Worm (Caenorhabditis elegans) whole organism, L1 larva: ENCODE results near the gene srw-36.

Experiments
- aha-1 ChIP-seq: fragments of 150-350 bp; optimal IDR thresholded peaks from 2 replicates; lab custom pipeline; 2014; ENCODE audit warnings: missing biosample characterization, missing genetic modification characterization
- efl-1 ChIP-seq, 4 experiments: fragments of 150-350 bp; optimal IDR thresholded peaks in 3 of 4; peaks in 1 of 4; 1 replicate in 1 of 4; 2 replicates in 3 of 4; lab custom pipeline; 2014; ENCODE audit warnings: missing biosample characterization in 2 of 4, missing genetic modification characterization in 2 of 4, missing genetic modification reagents in 2 of 4
- elt-2 ChIP-seq: sonication (generic microtip); optimal IDR thresholded peaks from 2 replicates; lab custom pipeline; 2016; ENCODE audit warnings: missing genetic modification characterization, mild to moderate bottlenecking, inconsistent platforms, missing compliant biosample characterization, missing genetic modification reagents
- fos-1 ChIP-seq: fragments of 150-350 bp; optimal IDR thresholded peaks from 2 replicates; lab custom pipeline; 2014; ENCODE audit warnings: missing biosample characterization, missing genetic modification characterization
- irx-1 ChIP-seq: sonication (generic microtip); optimal IDR thresholded peaks from 2 replicates; lab custom pipeline; 2016; ENCODE audit warnings: missing genetic modification characterization, missing compliant biosample characterization
- nhr-19 ChIP-seq: fragments of 200-800 bp; sonication (Bioruptor generic); conservative IDR thresholded peaks from 2 replicates; pipeline ENCODE4 v1.3.6; 2022; ENCODE audit warnings: missing genetic modification characterization, missing compliant biosample characterization
- nhr-237 ChIP-seq: fragments of 150-350 bp; optimal IDR thresholded peaks from 2 replicates; lab custom pipeline; 2014; ENCODE audit warnings: missing biosample characterization, missing genetic modification characterization
- nhr-76 ChIP-seq: sonication (generic microtip); optimal IDR thresholded peaks from 2 replicates; lab custom pipeline; 2017; ENCODE audit warnings: missing biosample characterization, missing genetic modification characterization
- sptf-1 ChIP-seq: fragments of 150-350 bp; optimal IDR thresholded peaks from 2 replicates; lab custom pipeline; 2014; ENCODE audit warnings: missing biosample characterization, missing genetic modification characterization
- zag-1 ChIP-seq: fragments of 150-350 bp; optimal IDR thresholded peaks from 2 replicates; lab custom pipeline; 2014; ENCODE audit warnings: missing biosample characterization, missing genetic modification characterization

DNA sequence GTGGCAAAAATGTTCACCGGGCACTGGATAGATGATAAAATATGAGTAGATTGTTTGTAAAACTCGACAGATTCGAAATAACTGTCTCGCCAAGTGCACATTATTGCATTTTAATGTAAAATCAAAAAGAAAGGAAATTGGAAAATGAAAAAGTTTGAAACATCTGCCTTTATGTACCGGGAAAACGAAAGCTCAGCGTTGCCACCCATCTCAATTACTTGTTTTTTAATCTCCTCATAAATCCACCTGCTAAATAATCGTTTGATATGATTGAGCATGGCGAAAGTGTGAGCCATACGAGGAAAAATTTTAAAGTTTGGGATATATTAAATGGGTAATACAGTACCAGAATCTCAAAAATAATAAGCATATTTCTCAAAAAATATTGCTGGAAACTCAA lies 33.6 kb downstream of the srw-36 start, which contains the start of gene srh-137:
- TF ChIP-seq nhr-76 (tag; lab: Kevin White, UChicago) (no peak), fos-1 (tag; lab: Kevin White, UChicago) (no peak), sptf-1 (no peak), elt-2 (tag; lab: Kevin White, UChicago) (no peak), irx-1 (tag; lab: Kevin White, UChicago) (no peak), nhr-237 (tag; lab: Kevin White, UChicago) (no peak), nhr-19 (GFP tag; lab: Robert Waterston, UW) (no peak), efl-1 (optimal IDR thresholded peaks at IDR 0.05; lab: Kevin White, UChicago) (no peak), efl-1 (GFP tag; optimal IDR thresholded peaks at IDR 0.05 in 1 of 2; lab: Kevin White, UChicago) (no peak), aha-1 (tag; lab: Kevin White, UChicago) (no peak), zag-1 (no peak)
